Fruit fly (Drosophila melanogaster): ENCODE results near the gene CG31689.

CG31689 gene

dm6 chr2L:2765659-2766373 is 40.3 kb downstream of the CG31689 start, which contains the start of the genes Snx21 and aph-1 (continued):
- TF ChIP-seq Poxn (GFP tag; IDR thresholded peaks at IDR 0.05): peak; percentile 54
- peak; percentile 80 for TF ChIP-seq salm (tag; optimal IDR thresholded peaks at IDR 0.05)
- TF ChIP-seq tx (GFP tag; optimal IDR thresholded peaks at IDR 0.05): peak; percentile 86
- TF ChIP-seq repo (GFP tag; optimal IDR thresholded peaks at IDR 0.05): peak; percentile 80
- no peak for TF ChIP-seq sc (optimal IDR thresholded peaks at IDR 0.05)
- TF ChIP-seq sc (GFP tag; optimal IDR thresholded peaks at IDR 0.05): peak; percentile 87
- peak; percentile 80 for TF ChIP-seq fu2 (GFP tag; optimal IDR thresholded peaks at IDR 0.05)
- TF ChIP-seq pan (optimal IDR thresholded peaks at IDR 0.05): no peak
- TF ChIP-seq pan (GFP tag; optimal IDR thresholded peaks at IDR 0.05 in 1 of 2, IDR thresholded peaks at IDR 0.05 in 1 of 2): peak in 1 of 2 experiments; percentile 88
- peak; percentile 84 for TF ChIP-seq kah (GFP tag; optimal IDR thresholded peaks at IDR 0.05)
- TF ChIP-seq Fer1 (GFP tag; optimal IDR thresholded peaks at IDR 0.05): peak; percentile 93
- no peak for TF ChIP-seq Elba2 (GFP tag; optimal IDR thresholded peaks at IDR 0.05)
- peak; percentile 75 for TF ChIP-seq Spps (tag; optimal IDR thresholded peaks at IDR 0.05)
- peak; percentile 89 for TF ChIP-seq CG32767 (GFP tag; IDR thresholded peaks at IDR 0.05)
- TF ChIP-seq odd (GFP tag; optimal IDR thresholded peaks at IDR 0.05): peak; percentile 91
- peak; percentile 99 for TF ChIP-seq CG10274 (GFP tag; optimal IDR thresholded peaks at IDR 0.05)
- TF ChIP-seq abd-A (tag; optimal IDR thresholded peaks at IDR 0.05): peak; percentile 85
- peak; percentile 88 for TF ChIP-seq lbe (GFP tag; optimal IDR thresholded peaks at IDR 0.05)
- TF ChIP-seq CG4424 (GFP tag; optimal IDR thresholded peaks at IDR 0.05): peak; percentile 93
- TF ChIP-seq sima (GFP tag; optimal IDR thresholded peaks at IDR 0.05): no peak
- TF ChIP-seq org-1 (GFP tag; optimal IDR thresholded peaks at IDR 0.05): peak; percentile 86
- TF ChIP-seq CG14014 (GFP tag; IDR thresholded peaks at IDR 0.05): peak; percentile 85
- TF ChIP-seq chif (GFP tag; optimal IDR thresholded peaks at IDR 0.05): peak; percentile 76 to 91
- TF ChIP-seq CG6175 (GFP tag; IDR thresholded peaks at IDR 0.05): peak; percentile 60
- peak; percentile 85 for TF ChIP-seq CG15011 (GFP tag; optimal IDR thresholded peaks at IDR 0.05)
- TF ChIP-seq CG11093 (GFP tag; IDR thresholded peaks at IDR 0.05): peak; percentile 82
- TF ChIP-seq CG7963 (GFP tag; IDR thresholded peaks at IDR 0.05; ENCODE audit: partially characterized antibody): no peak
- TF ChIP-seq tll (GFP tag; optimal IDR thresholded peaks at IDR 0.05): peak in 1 of 2 experiments; percentile 64
- peak; percentile 86 for TF ChIP-seq klu (GFP tag; IDR thresholded peaks at IDR 0.05)
- peak; percentile 92 for TF ChIP-seq CG7556 (GFP tag; optimal IDR thresholded peaks at IDR 0.05)
- peak; percentile 77 for TF ChIP-seq CG14050 (GFP tag; IDR thresholded peaks at IDR 0.05)
- no peak for TF ChIP-seq fru (optimal IDR thresholded peaks at IDR 0.05)
- TF ChIP-seq CG10267 (tag; optimal IDR thresholded peaks at IDR 0.05): peak; percentile 86
- TF ChIP-seq CG18011 (GFP tag; optimal IDR thresholded peaks at IDR 0.05): peak; percentile 70
- TF ChIP-seq br (optimal IDR thresholded peaks at IDR 0.05): no peak
- TF ChIP-seq CG12299 (tag; optimal IDR thresholded peaks at IDR 0.05): peak; percentile 85
- peak; percentile 100 for TF ChIP-seq row (GFP tag; IDR thresholded peaks at IDR 0.05)
- peak; percentile 78; the same call in 2 of the 3 replicates for TF ChIP-seq Optix (GFP tag; IDR thresholded peaks at IDR 0.05)
- TF ChIP-seq CG9609 (GFP tag; optimal IDR thresholded peaks at IDR 0.05): peak; percentile 88
- peak; percentile 92 for TF ChIP-seq pum (GFP tag; optimal IDR thresholded peaks at IDR 0.05)
- peak; percentile 83 for TF ChIP-seq Usf (GFP tag; optimal IDR thresholded peaks at IDR 0.05)
- TF ChIP-seq CG11560 (tag; IDR thresholded peaks at IDR 0.05): peak; percentile 81; the same call in 2 of the 3 replicates
- peak; percentile 88 to 92 for TF ChIP-seq dpn (GFP tag; optimal IDR thresholded peaks at IDR 0.05)
- TF ChIP-seq jumu (GFP tag; optimal IDR thresholded peaks at IDR 0.05): peak; percentile 87
- peak; percentile 93 for TF ChIP-seq CG3281 (GFP tag; optimal IDR thresholded peaks at IDR 0.05)
- peak; percentile 90 for TF ChIP-seq Side (GFP tag; optimal IDR thresholded peaks at IDR 0.05)
- TF ChIP-seq NFAT (GFP tag; IDR thresholded peaks at IDR 0.05): peak; percentile 87
- TF ChIP-seq CG12155 (GFP tag; optimal IDR thresholded peaks at IDR 0.05): peak; percentile 84
- peak; percentile 13 for TF ChIP-seq CG9797 (GFP tag; optimal IDR thresholded peaks at IDR 0.05)
- 0 out of 2 replicates have a peak, but pooled peaks have one; percentile 47 for TF ChIP-seq Doc2 (GFP tag; IDR thresholded peaks at IDR 0.05)
- peak; percentile 80 for TF ChIP-seq CG31224 (GFP tag; IDR thresholded peaks at IDR 0.05)

Data from whole organism, embryonic.